Worm (Caenorhabditis elegans): ENCODE data around the gene C13A10.2.

Gene C13A10.2

DNA sequence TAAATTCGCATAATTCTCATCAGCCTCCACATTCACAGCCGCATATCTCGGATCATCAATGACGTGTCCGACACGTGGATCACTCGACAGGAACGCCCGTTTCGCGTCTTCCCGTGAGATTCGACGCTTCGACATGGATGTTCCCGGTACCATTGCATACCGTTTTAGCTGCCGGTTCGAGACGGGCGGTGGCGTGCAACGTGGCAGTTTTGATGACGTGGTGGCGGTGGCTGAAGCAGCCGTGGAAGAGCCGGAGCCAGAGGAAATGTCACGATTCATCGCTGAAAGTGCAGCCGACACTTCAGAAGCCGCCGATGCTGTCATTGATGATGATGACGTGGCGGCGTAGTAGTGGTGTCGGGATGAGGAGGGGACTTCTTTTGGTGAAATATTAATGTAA, 13.7 kb upstream of the C13A10.2 start:
- TF ChIP-seq unc-39 (tag; optimal IDR thresholded peaks at IDR 0.05) (no peak), nhr-23 (tag; optimal IDR thresholded peaks at IDR 0.05) (no peak), sma-3 (GFP tag; optimal IDR thresholded peaks at IDR 0.05) (no peak), lin-39 (tag; optimal IDR thresholded peaks at IDR 0.05) (no peak), snpc-4 (tag; optimal IDR thresholded peaks at IDR 0.05) (no peak), ama-1 (optimal IDR thresholded peaks at IDR 0.05) (no peak), F13H6.1 (tag; optimal IDR thresholded peaks at IDR 0.05) (no peak), lin-13 (GFP tag; optimal IDR thresholded peaks at IDR 0.05) (no peak), nhr-10 (tag; optimal IDR thresholded peaks at IDR 0.05) (no peak), aly-2 (tag; optimal IDR thresholded peaks at IDR 0.05) (no peak), nhr-25 (tag; optimal IDR thresholded peaks at IDR 0.05) (no peak), fos-1 (tag; optimal IDR thresholded peaks at IDR 0.05) (no peak), ztf-11 (tag; optimal IDR thresholded peaks at IDR 0.05) (no peak), gmeb-1 (tag; optimal IDR thresholded peaks at IDR 0.05) (no peak), Y55F3AM.14 (GFP tag; optimal IDR thresholded peaks at IDR 0.05) (no peak), nhr-129 (tag; optimal IDR thresholded peaks at IDR 0.05) (no peak), unc-62 (GFP tag; optimal IDR thresholded peaks at IDR 0.05) (no peak), mdl-1 (tag; optimal IDR thresholded peaks at IDR 0.05) (no peak), lsy-2 (tag; optimal IDR thresholded peaks at IDR 0.05) (no peak), sma-9 (GFP tag; optimal IDR thresholded peaks at IDR 0.05) (no peak), sma-9 (tag; optimal IDR thresholded peaks at IDR 0.05) (no peak)

DNA sequence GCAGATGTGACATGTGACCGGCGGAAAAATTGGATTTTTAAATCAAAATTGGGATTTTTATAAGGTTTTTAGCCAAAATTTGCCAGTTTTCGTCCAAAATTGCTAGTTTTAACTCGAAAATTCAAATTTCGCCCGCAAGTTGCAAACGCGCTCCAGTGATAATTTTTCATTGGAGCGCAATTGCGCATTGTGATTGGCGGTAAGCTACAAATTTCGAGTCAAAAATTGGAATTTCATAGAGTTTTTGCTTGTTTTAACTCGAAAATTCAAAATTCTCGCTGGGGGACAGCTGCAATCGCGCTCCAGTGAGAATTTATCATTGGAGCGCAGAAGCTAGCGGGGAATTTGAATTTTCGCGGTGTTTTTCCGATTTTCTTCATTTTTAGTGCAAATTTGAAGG, 11.5 kb upstream of the C13A10.2 start:
- TF ChIP-seq elt-3 (tag; optimal IDR thresholded peaks at IDR 0.05) (no peak), nhr-6 (tag; optimal IDR thresholded peaks at IDR 0.05) (no peak), alr-1 (tag; optimal IDR thresholded peaks at IDR 0.05) (no peak), lsy-2 (tag; optimal IDR thresholded peaks at IDR 0.05) (no peak), R02D3.7 (tag; optimal IDR thresholded peaks at IDR 0.05) (no peak), nhr-11 (tag; optimal IDR thresholded peaks at IDR 0.05) (no peak), ztf-4 (tag; optimal IDR thresholded peaks at IDR 0.05) (no peak), unc-55 (GFP tag; optimal IDR thresholded peaks at IDR 0.05) (no peak), ztf-11 (tag; optimal IDR thresholded peaks at IDR 0.05) (no peak), ztf-1 (GFP tag; conservative IDR thresholded peaks at IDR 0.05) (no peak), mab-5 (tag; optimal IDR thresholded peaks at IDR 0.05) (no peak), nhr-21 (tag; optimal IDR thresholded peaks at IDR 0.05) (no peak), lin-13 (GFP tag; optimal IDR thresholded peaks at IDR 0.05) (no peak), ceh-16 (tag; optimal IDR thresholded peaks at IDR 0.05) (no peak), nhr-237 (tag; optimal IDR thresholded peaks at IDR 0.05) (no peak)

DNA sequence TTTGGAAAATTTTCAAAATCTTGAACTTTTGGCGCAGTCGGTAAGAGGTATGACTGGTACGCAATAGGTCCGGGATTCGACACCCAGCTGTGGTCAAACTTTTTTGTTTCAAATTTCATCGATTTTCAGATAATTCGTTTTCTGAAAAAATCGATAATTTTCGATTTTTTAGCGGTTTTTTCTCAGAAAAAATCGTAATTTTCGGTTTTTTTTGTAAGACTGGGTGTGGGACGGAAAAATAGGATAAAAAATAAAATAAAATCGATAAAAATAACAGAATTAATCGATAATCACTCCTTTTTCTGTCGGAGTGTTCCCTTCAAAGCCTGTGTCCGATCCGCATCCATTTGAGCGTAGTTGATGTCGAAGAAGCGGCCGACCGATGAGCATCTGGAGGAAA, 11.0 kb upstream of the C13A10.2 start:
- TF ChIP-seq alr-1 (tag; optimal IDR thresholded peaks at IDR 0.05): no peak
- TF ChIP-seq unc-39 (tag; optimal IDR thresholded peaks at IDR 0.05): no peak
- TF ChIP-seq elt-3 (tag; optimal IDR thresholded peaks at IDR 0.05): no peak
- TF ChIP-seq R02D3.7 (tag; optimal IDR thresholded peaks at IDR 0.05): no peak
- TF ChIP-seq nhr-12 (tag; optimal IDR thresholded peaks at IDR 0.05): no peak
- no peak for TF ChIP-seq lsy-2 (tag; optimal IDR thresholded peaks at IDR 0.05)
- TF ChIP-seq ztf-11 (tag; optimal IDR thresholded peaks at IDR 0.05): no peak
- TF ChIP-seq nhr-23 (tag; optimal IDR thresholded peaks at IDR 0.05): no peak
- no peak for TF ChIP-seq lin-11 (tag; optimal IDR thresholded peaks at IDR 0.05)
- TF ChIP-seq sma-3 (GFP tag; optimal IDR thresholded peaks at IDR 0.05): no peak
- no peak for TF ChIP-seq unc-62 (GFP tag; optimal IDR thresholded peaks at IDR 0.05)
- no peak for TF ChIP-seq lin-13 (GFP tag; optimal IDR thresholded peaks at IDR 0.05)
- no peak for TF ChIP-seq ama-1 (optimal IDR thresholded peaks at IDR 0.05)
- TF ChIP-seq nhr-11 (tag; optimal IDR thresholded peaks at IDR 0.05): no peak
- TF ChIP-seq crh-2 (tag; optimal IDR thresholded peaks at IDR 0.05): no peak

DNA sequence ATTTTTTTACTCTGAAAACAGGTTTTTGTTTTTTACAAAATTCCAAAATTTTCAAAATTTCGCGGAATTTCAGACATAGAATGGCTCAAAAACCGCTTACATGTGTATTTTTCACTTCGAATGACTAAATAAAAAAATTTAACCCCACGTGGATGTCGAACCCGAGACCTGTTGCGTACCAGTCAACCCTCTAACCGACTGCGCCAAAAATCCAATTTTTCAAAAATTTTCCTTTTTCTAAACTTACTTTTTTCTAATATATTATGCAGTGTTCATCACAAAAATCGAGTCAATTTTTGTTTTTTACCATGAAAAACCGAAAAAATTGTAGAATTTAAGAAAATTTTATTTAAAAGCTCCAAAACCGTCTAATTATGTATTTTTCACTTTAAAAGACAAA, 8.2 kb upstream of the C13A10.2 start:
- no peak for TF ChIP-seq mbf-1 (tag; optimal IDR thresholded peaks at IDR 0.05)
- no peak for TF ChIP-seq nhr-11 (tag; optimal IDR thresholded peaks at IDR 0.05)
- no peak for TF ChIP-seq blmp-1 (tag; optimal IDR thresholded peaks at IDR 0.05; ENCODE audit: insufficient read depth)
- TF ChIP-seq elt-3 (tag; optimal IDR thresholded peaks at IDR 0.05): no peak
- no peak for TF ChIP-seq unc-55 (GFP tag; optimal IDR thresholded peaks at IDR 0.05)
- TF ChIP-seq nhr-23 (tag; optimal IDR thresholded peaks at IDR 0.05): no peak
- no peak for TF ChIP-seq F13H6.1 (tag; optimal IDR thresholded peaks at IDR 0.05)
- no peak for TF ChIP-seq egl-27 (tag; optimal IDR thresholded peaks at IDR 0.05)

All from whole organism, L2 larva.